Fruit fly (Drosophila melanogaster): ENCODE results near the gene CG11029.
A peak's percentile ranks its signal among the peaks of the same experiment; 100 is the strongest.

CG11029 gene

DNA sequence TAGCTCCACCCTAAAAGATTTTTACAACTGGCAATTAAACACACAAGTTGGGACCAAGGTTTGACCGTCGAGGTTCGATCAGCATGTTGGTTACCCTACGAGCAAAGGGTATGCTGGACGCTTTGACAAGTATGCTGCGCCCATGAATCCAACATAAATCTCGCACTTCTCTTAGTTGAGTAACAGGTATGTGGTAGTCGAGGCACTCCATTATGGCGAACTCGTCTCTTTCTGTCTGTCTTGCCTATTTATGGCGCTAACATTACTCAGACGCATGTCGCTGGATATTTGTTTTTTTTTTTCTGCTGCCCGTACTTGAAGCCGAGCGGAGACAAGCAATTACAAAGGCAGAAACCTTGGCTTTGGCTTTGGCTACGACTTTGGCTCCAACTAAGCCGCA, 35.2 kb downstream of the CG11029 start (continued):
- TF ChIP-seq ro (GFP tag; IDR thresholded peaks at IDR 0.05) (no peak), CG6175 (GFP tag; IDR thresholded peaks at IDR 0.05) (no peak), run (tag; optimal IDR thresholded peaks at IDR 0.05) (no peak), CG15269 (tag; optimal IDR thresholded peaks at IDR 0.05) (no peak), CG31224 (GFP tag; IDR thresholded peaks at IDR 0.05) (no peak), CG9609 (GFP tag; optimal IDR thresholded peaks at IDR 0.05) (no peak), zen (tag; optimal IDR thresholded peaks at IDR 0.05) (no peak), Hr39 (optimal IDR thresholded peaks at IDR 0.05) (no peak), Rx (GFP tag; IDR thresholded peaks at IDR 0.05) (no peak), CG15696 (tag; optimal IDR thresholded peaks at IDR 0.05) (no peak), jing (GFP tag; optimal IDR thresholded peaks at IDR 0.05) (no peak), CG10959 (GFP tag; IDR thresholded peaks at IDR 0.05) (no peak), CG6272 (GFP tag; IDR thresholded peaks at IDR 0.05) (no peak), CG9817 (tag; optimal IDR thresholded peaks at IDR 0.05) (no peak), Ravus (GFP tag; IDR thresholded peaks at IDR 0.05) (no peak), CkIIα-i1 (GFP tag; IDR thresholded peaks at IDR 0.05) (no peak), CG15011 (GFP tag; optimal IDR thresholded peaks at IDR 0.05) (no peak), z (GFP tag; IDR thresholded peaks at IDR 0.05) (no peak), chm (GFP tag; IDR thresholded peaks at IDR 0.05) (no peak), Opbp (GFP tag; IDR thresholded peaks at IDR 0.05; ENCODE audit: partially characterized antibody) (no peak), gcm2 (GFP tag; optimal IDR thresholded peaks at IDR 0.05) (no peak), zen2 (GFP tag; IDR thresholded peaks at IDR 0.05; ENCODE audit: partially characterized antibody) (0 out of 3 replicates have a peak, but pooled peaks have one; percentile 26), al (GFP tag; IDR thresholded peaks at IDR 0.05) (no peak), CG8765 (GFP tag; IDR thresholded peaks at IDR 0.05) (no peak), CG13296 (GFP tag; optimal IDR thresholded peaks at IDR 0.05) (no peak), dysf (GFP tag; IDR thresholded peaks at IDR 0.05) (no peak), Awh (GFP tag; IDR thresholded peaks at IDR 0.05) (no peak), CG16813 (GFP tag; IDR thresholded peaks at IDR 0.05; ENCODE audit: partially characterized antibody) (peak; percentile 72), fu2 (GFP tag; optimal IDR thresholded peaks at IDR 0.05) (no peak), kni (GFP tag; optimal IDR thresholded peaks at IDR 0.05) (no peak), trh (GFP tag; optimal IDR thresholded peaks at IDR 0.05) (no peak), zf30C (GFP tag; optimal IDR thresholded peaks at IDR 0.05) (no peak), ham (GFP tag; IDR thresholded peaks at IDR 0.05) (no peak), CG32532 (GFP tag; IDR thresholded peaks at IDR 0.05) (no peak), kah (GFP tag; optimal IDR thresholded peaks at IDR 0.05) (no peak), Myb (GFP tag; optimal IDR thresholded peaks at IDR 0.05) (no peak), CG8924 (tag; optimal IDR thresholded peaks at IDR 0.05) (no peak), fru (optimal IDR thresholded peaks at IDR 0.05) (no peak), pzg (GFP tag; optimal IDR thresholded peaks at IDR 0.05) (no peak), E2f1 (GFP tag; IDR thresholded peaks at IDR 0.05) (no peak), D19B (GFP tag; optimal IDR thresholded peaks at IDR 0.05) (peak; percentile 83), unc-4 (GFP tag; IDR thresholded peaks at IDR 0.05; ENCODE audit: partially characterized antibody) (no peak), CG10267 (tag; optimal IDR thresholded peaks at IDR 0.05) (no peak), Lhr (GFP tag; optimal IDR thresholded peaks at IDR 0.05) (no peak), Bgb (GFP tag; IDR thresholded peaks at IDR 0.05; ENCODE audit: partially characterized antibody) (peak; percentile 74), gt (GFP tag; IDR thresholded peaks at IDR 0.05) (no peak), mirr (GFP tag; optimal IDR thresholded peaks at IDR 0.05) (peak; percentile 15), salm (tag; optimal IDR thresholded peaks at IDR 0.05) (no peak), CG4854 (GFP tag; optimal IDR thresholded peaks at IDR 0.05) (no peak), Blimp-1 (GFP tag; optimal IDR thresholded peaks at IDR 0.05) (no peak), sens (GFP tag) (peak; percentile 1), CG17829 (tag; optimal IDR thresholded peaks at IDR 0.05) (no peak), CG3726 (GFP tag; IDR thresholded peaks at IDR 0.05) (no peak)

Measured in whole organism, embryonic.